Worm (Caenorhabditis elegans) whole organism, late embryonic: Measurements from ENCODE around the gene nmgp-1.

Source experiments
- C08G9.2 ChIP-seq: sonication (generic microtip); optimal IDR thresholded peaks from 2 replicates; lab custom pipeline; 2016; ENCODE audit warnings: mild to moderate bottlenecking, missing genetic modification characterization, moderate library complexity, missing compliant biosample characterization
- C38D4.7 ChIP-seq: fragments of 200-800 bp; sonication (Bioruptor generic); optimal IDR thresholded peaks from 2 replicates; lab custom pipeline; 2018; ENCODE audit warnings: mild to moderate bottlenecking, missing genetic modification characterization, moderate library complexity, missing compliant biosample characterization
- F13H6.1 ChIP-seq: sonication (generic microtip); optimal IDR thresholded peaks from 2 replicates; lab custom pipeline; 2016; ENCODE audit warnings: missing genetic modification characterization, missing compliant biosample characterization
- K02D7.2 ChIP-seq: sonication (generic microtip); optimal IDR thresholded peaks from 2 replicates; lab custom pipeline; 2017; ENCODE audit warnings: mild to moderate bottlenecking, missing genetic modification characterization, missing compliant biosample characterization
- K09A11.1 ChIP-seq: sonication (generic microtip); optimal IDR thresholded peaks from 2 replicates; lab custom pipeline; 2017; ENCODE audit warnings: antibody characterized with exemption, mild to moderate bottlenecking, missing genetic modification characterization, missing compliant biosample characterization; ENCODE audit not compliant: insufficient read depth
- T23F11.4 ChIP-seq: fragments of 200-800 bp; sonication (Bioruptor generic); optimal IDR thresholded peaks from 2 replicates; lab custom pipeline; 2018; ENCODE audit warnings: mild to moderate bottlenecking, missing genetic modification characterization, missing compliant biosample characterization
- ahr-1 ChIP-seq: sonication (generic microtip); optimal IDR thresholded peaks from 2 replicates; lab custom pipeline; 2016; ENCODE audit warnings: missing genetic modification characterization, missing compliant biosample characterization
- ama-1 ChIP-seq: fragments of 150-350 bp; optimal IDR thresholded peaks from 2 replicates; lab custom pipeline; 2014
- ceh-14 ChIP-seq: sonication (generic microtip); optimal IDR thresholded peaks from 2 replicates; lab custom pipeline; 2016; ENCODE audit warnings: missing genotype, missing genetic modification characterization, missing compliant biosample characterization
- ceh-18 ChIP-seq: sonication (generic microtip); optimal IDR thresholded peaks from 2 replicates; lab custom pipeline; 2016; ENCODE audit warnings: missing genetic modification characterization, missing compliant biosample characterization
- ceh-19 ChIP-seq: fragments of 200-800 bp; sonication (Bioruptor generic); optimal IDR thresholded peaks from 2 replicates; lab custom pipeline; 2018; ENCODE audit warnings: mild to moderate bottlenecking, missing genetic modification characterization, missing compliant biosample characterization
- ceh-2 ChIP-seq: sonication (generic microtip); optimal IDR thresholded peaks from 2 replicates; lab custom pipeline; 2016; ENCODE audit warnings: missing genotype, missing genetic modification characterization, missing compliant biosample characterization
- ceh-22 ChIP-seq: sonication (generic microtip); optimal IDR thresholded peaks from 2 replicates; lab custom pipeline; 2017; ENCODE audit warnings: missing biosample characterization, missing genetic modification characterization
- ceh-24 ChIP-seq: sonication (generic microtip); optimal IDR thresholded peaks from 2 replicates; lab custom pipeline; 2016; ENCODE audit warnings: mild to moderate bottlenecking, missing genetic modification characterization, missing compliant biosample characterization
- ceh-30 ChIP-seq: fragments of 150-350 bp; optimal IDR thresholded peaks from 2 replicates; lab custom pipeline; 2014; ENCODE audit warnings: missing biosample characterization, missing genetic modification characterization
- ceh-31 ChIP-seq: sonication (generic microtip); optimal IDR thresholded peaks from 2 replicates; lab custom pipeline; 2016; ENCODE audit warnings: missing genetic modification characterization, missing compliant biosample characterization
- ceh-48 ChIP-seq: sonication (generic microtip); optimal IDR thresholded peaks from 2 replicates; lab custom pipeline; 2016; ENCODE audit warnings: missing genetic modification characterization, inconsistent platforms, missing compliant biosample characterization
- ceh-9 ChIP-seq: sonication (generic microtip); optimal IDR thresholded peaks from 2 replicates; lab custom pipeline; 2016; ENCODE audit warnings: mild to moderate bottlenecking, missing genetic modification characterization, inconsistent platforms, missing compliant biosample characterization
- che-1 ChIP-seq: sonication (generic microtip); optimal IDR thresholded peaks from 2 replicates; lab custom pipeline; 2016; ENCODE audit warnings: mild to moderate bottlenecking, missing genetic modification characterization, missing compliant biosample characterization
- dmd-4 ChIP-seq: sonication (generic microtip); optimal IDR thresholded peaks from 2 replicates; lab custom pipeline; 2016; ENCODE audit warnings: borderline replicate concordance, missing genetic modification characterization, missing compliant biosample characterization
- elt-2 ChIP-seq: sonication (generic microtip); optimal IDR thresholded peaks from 2 replicates; lab custom pipeline; 2016; ENCODE audit warnings: missing genetic modification reagents, missing genetic modification characterization, missing compliant biosample characterization
- ets-4 ChIP-seq: sonication (generic microtip); optimal IDR thresholded peaks from 2 replicates; lab custom pipeline; 2016; ENCODE audit warnings: missing genetic modification characterization, missing compliant biosample characterization
- fkh-10 ChIP-seq: fragments of 150-350 bp; optimal IDR thresholded peaks from 2 replicates; lab custom pipeline; 2014; ENCODE audit warnings: missing biosample characterization, missing genetic modification reagents, missing genetic modification characterization
- fkh-6 ChIP-seq: sonication (generic microtip); optimal IDR thresholded peaks from 2 replicates; lab custom pipeline; 2016; ENCODE audit warnings: missing genetic modification characterization, missing compliant biosample characterization
- gmeb-2 ChIP-seq: sonication (generic microtip); optimal IDR thresholded peaks from 2 replicates; lab custom pipeline; 2016; ENCODE audit warnings: missing genetic modification characterization, inconsistent platforms, missing compliant biosample characterization
- hlh-13 ChIP-seq: fragments of 200-800 bp; sonication (Bioruptor generic); optimal IDR thresholded peaks from 2 replicates; lab custom pipeline; 2018; ENCODE audit warnings: mild to moderate bottlenecking, missing genetic modification characterization, missing compliant biosample characterization
- hlh-30 ChIP-seq: sonication (generic microtip); optimal IDR thresholded peaks from 2 replicates; lab custom pipeline; 2017; ENCODE audit warnings: antibody characterized with exemption, missing genetic modification characterization, missing compliant biosample characterization; ENCODE audit not compliant: insufficient read depth
- hlh-6 ChIP-seq: sonication (generic microtip); optimal IDR thresholded peaks from 2 replicates; lab custom pipeline; 2016; ENCODE audit warnings: missing genotype, missing genetic modification characterization, missing compliant biosample characterization
- hlh-8 ChIP-seq: sonication (generic microtip); optimal IDR thresholded peaks from 2 replicates; lab custom pipeline; 2016; ENCODE audit warnings: missing genotype, missing genetic modification characterization, missing compliant biosample characterization
- lim-6 ChIP-seq: sonication (generic microtip); optimal IDR thresholded peaks from 2 replicates; lab custom pipeline; 2016; ENCODE audit warnings: missing genetic modification characterization, missing compliant biosample characterization
- lin-11 ChIP-seq: fragments of 200-800 bp; sonication (Bioruptor generic); optimal IDR thresholded peaks from 2 replicates; lab custom pipeline; 2018; ENCODE audit warnings: mild to moderate bottlenecking, missing genetic modification characterization, missing compliant biosample characterization
- mec-3 ChIP-seq: sonication (generic microtip); optimal IDR thresholded peaks from 2 replicates; lab custom pipeline; 2016; ENCODE audit warnings: borderline replicate concordance, missing genetic modification characterization, missing compliant biosample characterization
- npax-4 ChIP-seq: sonication (generic microtip); optimal IDR thresholded peaks from 2 replicates; lab custom pipeline; 2016; ENCODE audit warnings: missing genetic modification characterization, missing compliant biosample characterization
- odd-2 ChIP-seq: sonication (generic microtip); optimal IDR thresholded peaks from 2 replicates; lab custom pipeline; 2017; ENCODE audit warnings: antibody characterized with exemption, mild to moderate bottlenecking, missing genetic modification characterization, missing compliant biosample characterization
- pha-2 ChIP-seq: sonication (generic microtip); optimal IDR thresholded peaks from 2 replicates; lab custom pipeline; 2017; ENCODE audit warnings: mild to moderate bottlenecking, missing genetic modification characterization, missing compliant biosample characterization
- pha-4 ChIP-seq: fragments of 150-350 bp; optimal IDR thresholded peaks from 2 replicates; lab custom pipeline; 2018; ENCODE audit warnings: missing biosample characterization, missing genetic modification reagents, missing genetic modification characterization
- pqm-1 ChIP-seq: sonication (generic microtip); optimal IDR thresholded peaks from 2 replicates; lab custom pipeline; 2016; ENCODE audit warnings: missing genetic modification characterization, missing compliant biosample characterization
- pros-1 ChIP-seq: fragments of 150-350 bp; optimal IDR thresholded peaks from 2 replicates; lab custom pipeline; 2014; ENCODE audit warnings: missing biosample characterization, missing genetic modification reagents, missing genetic modification characterization
- ref-2 ChIP-seq: sonication (generic microtip); optimal IDR thresholded peaks from 2 replicates; lab custom pipeline; 2016; ENCODE audit warnings: missing genetic modification characterization, missing compliant biosample characterization
- rnt-1 ChIP-seq: sonication (generic microtip); optimal IDR thresholded peaks from 2 replicates; lab custom pipeline; 2016; ENCODE audit warnings: missing genetic modification characterization, missing compliant biosample characterization
- sox-2 ChIP-seq: fragments of 200-800 bp; sonication (Bioruptor generic); IDR thresholded peaks from 2 replicates; pipeline ENCODE4 v1.3.6; 2022; ENCODE audit warnings: missing genetic modification reagents, missing genetic modification characterization, missing compliant biosample characterization
- syd-9 ChIP-seq: sonication (generic microtip); optimal IDR thresholded peaks from 2 replicates; lab custom pipeline; 2016; ENCODE audit warnings: mild to moderate bottlenecking, missing genetic modification characterization, moderate library complexity, missing compliant biosample characterization
- tbx-2 ChIP-seq: sonication (generic microtip); optimal IDR thresholded peaks from 2 replicates; lab custom pipeline; 2016; ENCODE audit warnings: missing genetic modification characterization, missing compliant biosample characterization
- ttx-3 ChIP-seq: sonication (generic microtip); optimal IDR thresholded peaks from 2 replicates; lab custom pipeline; 2016; ENCODE audit warnings: missing genetic modification reagents, missing genetic modification characterization, missing compliant biosample characterization
- unc-55 ChIP-seq: sonication (generic microtip); optimal IDR thresholded peaks from 2 replicates; lab custom pipeline; 2017; ENCODE audit warnings: missing biosample characterization, missing genetic modification reagents, missing genetic modification characterization
- unc-86 ChIP-seq: sonication (generic microtip); optimal IDR thresholded peaks from 2 replicates; lab custom pipeline; 2016; ENCODE audit warnings: missing genetic modification characterization, missing compliant biosample characterization
- ztf-16 ChIP-seq: sonication (generic microtip); optimal IDR thresholded peaks from 2 replicates; lab custom pipeline; 2017; ENCODE audit warnings: missing genetic modification characterization, missing compliant biosample characterization

The nmgp-1 gene

DNA sequence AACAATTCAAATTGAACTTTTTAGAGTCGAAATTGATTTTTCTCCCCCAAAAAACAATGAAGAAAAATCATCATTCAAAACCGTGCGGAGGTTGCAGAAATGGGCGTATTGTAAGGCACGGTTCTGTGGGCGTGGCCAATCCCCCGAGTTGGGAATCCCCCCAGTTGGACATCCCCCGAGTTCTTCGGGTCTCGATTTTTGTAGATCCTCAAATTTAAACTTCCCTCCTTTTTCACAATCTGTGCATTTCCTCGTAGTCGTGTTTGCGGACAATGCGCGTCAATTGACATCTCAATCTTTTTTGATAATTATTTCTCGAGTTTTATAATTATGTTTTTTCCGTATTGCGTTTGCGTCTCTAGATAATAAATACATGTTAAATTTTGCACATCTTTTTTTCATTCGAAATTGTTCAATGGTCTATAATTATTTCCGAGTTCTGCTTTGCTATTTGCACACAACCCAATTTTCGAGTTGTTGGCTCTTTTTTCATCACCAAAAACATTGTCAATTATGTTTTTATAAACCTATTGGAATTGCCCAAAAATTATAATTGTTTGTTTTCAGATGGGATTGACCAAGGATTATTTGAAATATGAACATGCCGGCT is 9.3 kb downstream of the nmgp-1 start, which contains the start of gene F13H8.2 (continued):
- no peak for TF ChIP-seq C38D4.7 (GFP tag; lab: Kevin White, UChicago)
- no peak for TF ChIP-seq lin-11 (tag; lab: Kevin White, UChicago)
- no peak for TF ChIP-seq ahr-1 (tag; lab: Kevin White, UChicago)
- no peak for TF ChIP-seq hlh-13
- TF ChIP-seq ets-4 (tag; lab: Kevin White, UChicago), result no peak
- TF ChIP-seq tbx-2 (tag; lab: Kevin White, UChicago), result peak; percentile 73
- TF ChIP-seq ceh-22 (tag; lab: Kevin White, UChicago), result no peak
- no peak for TF ChIP-seq hlh-8 (tag; lab: Kevin White, UChicago)
- peak; percentile 40 for TF ChIP-seq ceh-2
- no peak for TF ChIP-seq ceh-30 (tag; lab: Kevin White, UChicago)
- TF ChIP-seq ceh-18 (tag; lab: Kevin White, UChicago), result peak; percentile 20
- TF ChIP-seq ceh-24 (tag; lab: Kevin White, UChicago), result no peak
- no peak for TF ChIP-seq ceh-19 (GFP tag; lab: Kevin White, UChicago)
- TF ChIP-seq npax-4, result no peak
- TF ChIP-seq T23F11.4 (GFP tag; lab: Kevin White, UChicago), result no peak
- TF ChIP-seq K09A11.1 (tag; lab: Kevin White, UChicago), result no peak
- peak; percentile 7; the same call in 1 of the 2 replicates for TF ChIP-seq sox-2 (GFP tag; lab: Robert Waterston, UW)
- no peak for TF ChIP-seq fkh-6
- peak; percentile 18 for TF ChIP-seq ceh-48 (tag; lab: Kevin White, UChicago)
- peak; percentile 41 for TF ChIP-seq F13H6.1 (tag; lab: Kevin White, UChicago)
- no peak for TF ChIP-seq odd-2 (tag; lab: Kevin White, UChicago)
- no peak for TF ChIP-seq pqm-1 (tag; lab: Kevin White, UChicago)
- TF ChIP-seq pha-2 (tag; lab: Kevin White, UChicago), result no peak
- TF ChIP-seq unc-86 (tag; lab: Kevin White, UChicago), result no peak
- TF ChIP-seq che-1 (tag; lab: Kevin White, UChicago), result no peak
- no peak for TF ChIP-seq dmd-4 (tag; lab: Kevin White, UChicago)
- no peak for TF ChIP-seq hlh-30
- no peak for TF ChIP-seq K02D7.2
- no peak for TF ChIP-seq mec-3
- peak; percentile 19 for TF ChIP-seq unc-55 (GFP tag; lab: Kevin White, UChicago)
- no peak for TF ChIP-seq syd-9 (tag; lab: Kevin White, UChicago)
- TF ChIP-seq gmeb-2 (tag; lab: Kevin White, UChicago), result no peak
- no peak for TF ChIP-seq ztf-16 (tag; lab: Kevin White, UChicago)
- peak; percentile 31 for TF ChIP-seq rnt-1 (tag; lab: Kevin White, UChicago)
- TF ChIP-seq C08G9.2 (tag; lab: Kevin White, UChicago), result peak; percentile 53
- TF ChIP-seq hlh-6 (tag; lab: Kevin White, UChicago), result no peak
- TF ChIP-seq ref-2 (tag; lab: Kevin White, UChicago), result peak; percentile 71
- TF ChIP-seq pros-1 (tag; lab: Kevin White, UChicago), result no peak
- TF ChIP-seq ceh-14 (tag; lab: Kevin White, UChicago), result peak; percentile 57
- no peak for TF ChIP-seq pha-4 (tag; lab: Kevin White, UChicago)
- no peak for TF ChIP-seq ttx-3 (tag; lab: Kevin White, UChicago)
- no peak for TF ChIP-seq lim-6 (tag; lab: Kevin White, UChicago)
- no peak for TF ChIP-seq fkh-10
- TF ChIP-seq elt-2, result peak; percentile 25
- TF ChIP-seq ceh-9 (tag; lab: Kevin White, UChicago), result no peak
- no peak for TF ChIP-seq ama-1
- peak; percentile 82 for TF ChIP-seq ceh-31
